Fruit fly (Drosophila melanogaster): Measurements from ENCODE around the gene ND-SGDH.

ND-SGDH gene

DNA sequence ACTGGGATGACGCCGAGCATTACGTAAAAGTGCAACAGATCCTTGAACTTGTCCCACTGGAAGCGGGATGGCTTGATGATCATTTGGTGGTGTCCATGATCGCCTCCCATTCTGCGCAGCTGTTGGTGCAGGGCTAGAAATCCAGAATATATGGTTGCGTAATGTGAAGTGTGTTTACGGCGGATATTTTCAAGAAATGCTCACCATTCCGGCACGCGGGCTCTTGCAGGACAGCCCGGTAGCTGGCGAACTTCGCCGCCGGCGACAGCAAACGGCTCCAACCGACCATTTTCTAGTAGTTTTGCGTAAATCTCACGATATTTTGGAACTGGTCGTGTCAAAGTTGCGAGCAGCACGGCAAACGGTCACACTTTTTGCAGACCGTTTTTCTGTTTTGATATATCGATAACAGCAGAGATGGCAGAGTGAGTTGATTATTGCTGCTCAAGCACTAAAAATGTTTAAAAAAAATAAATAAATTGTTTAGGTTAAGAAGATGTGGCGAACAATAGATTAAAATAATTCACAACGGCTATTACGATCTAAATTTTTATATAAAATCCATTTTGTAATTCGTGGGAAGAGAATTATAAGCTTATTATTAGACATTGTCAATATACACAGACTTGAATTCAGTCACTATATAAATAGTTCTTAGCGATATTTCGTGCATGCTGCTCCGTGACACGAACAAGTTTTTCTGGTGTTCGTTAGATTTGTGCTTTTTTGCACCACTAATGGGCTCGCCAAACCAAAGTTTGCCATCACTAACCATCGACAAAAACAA lies at the start of gene ND-SGDH, which contains the start of gene RhoGAP68F:
Gene ND-SGDH, minus strand, starts transcription at position 472 of the 787 bp plus-strand sequence.
Gene RhoGAP68F, plus strand, starts transcription at position 756 of the 787 bp plus-strand sequence.
- no peak for TF ChIP-seq usp (GFP tag; optimal IDR thresholded peaks at IDR 0.05)

DNA sequence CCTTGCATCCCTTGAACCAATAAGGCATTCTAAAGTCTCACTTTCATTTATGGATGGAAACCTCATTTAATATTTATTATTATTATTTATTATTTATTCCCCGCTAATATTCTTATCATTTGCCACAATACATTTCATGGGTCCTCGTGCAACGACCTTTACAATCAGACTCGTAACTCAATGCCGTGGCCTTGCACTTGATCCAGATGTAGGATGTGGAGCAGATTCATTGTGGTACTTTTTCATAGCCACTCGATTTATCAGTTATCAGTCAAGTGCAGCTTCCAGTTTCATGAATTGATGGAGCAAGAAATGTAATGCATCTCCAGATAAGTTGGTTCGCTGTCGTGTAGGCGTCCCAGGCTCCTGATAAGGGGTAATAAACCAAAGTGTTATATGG lies 47.0 kb upstream of the ND-SGDH start:
- TF ChIP-seq psq (optimal IDR thresholded peaks at IDR 0.05) (no peak), Dll (optimal IDR thresholded peaks at IDR 0.05) (no peak), usp (GFP tag; optimal IDR thresholded peaks at IDR 0.05) (no peak), CG8478 (optimal IDR thresholded peaks at IDR 0.05) (no peak), pan (optimal IDR thresholded peaks at IDR 0.05) (no peak), EcR (GFP tag; optimal IDR thresholded peaks at IDR 0.05) (no peak)

- TF ChIP-seq CG8478 (optimal IDR thresholded peaks at IDR 0.05) (no peak), psq (optimal IDR thresholded peaks at IDR 0.05) (no peak), pan (optimal IDR thresholded peaks at IDR 0.05) (no peak), usp (GFP tag; optimal IDR thresholded peaks at IDR 0.05) (no peak), Dll (optimal IDR thresholded peaks at IDR 0.05) (no peak), EcR (GFP tag; optimal IDR thresholded peaks at IDR 0.05) (no peak)
These were observed 46.2 kb upstream of the ND-SGDH start, which contains the start of gene Miox for dm6 chr3L:12184564-12185034. Gene Miox (plus strand): TSS chr3L:12184984.

DNA sequence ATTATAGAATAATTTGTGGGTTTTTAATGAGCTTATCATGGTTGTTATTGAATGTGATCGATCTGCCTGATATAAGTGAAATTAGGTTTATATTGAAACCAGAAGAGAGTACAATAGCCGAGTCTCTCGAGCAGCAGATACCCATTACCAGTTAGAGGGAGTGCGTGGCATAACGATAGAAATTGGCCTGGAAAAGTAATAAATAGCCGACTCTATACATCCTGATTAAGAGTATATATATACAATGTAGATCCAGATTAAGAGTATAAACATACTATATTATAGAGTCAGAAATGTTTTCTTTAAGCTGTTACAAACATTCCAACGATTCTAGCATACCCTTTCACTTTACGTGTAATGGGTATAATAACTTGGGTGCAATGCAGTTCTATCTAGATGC lies 45.6 kb upstream of the ND-SGDH start:
- TF ChIP-seq psq (optimal IDR thresholded peaks at IDR 0.05), result no peak
- TF ChIP-seq EcR (GFP tag; optimal IDR thresholded peaks at IDR 0.05), result no peak
- no peak for TF ChIP-seq pan (optimal IDR thresholded peaks at IDR 0.05)
- no peak for TF ChIP-seq CG8478 (optimal IDR thresholded peaks at IDR 0.05)
- no peak for TF ChIP-seq Dll (optimal IDR thresholded peaks at IDR 0.05)
- no peak for TF ChIP-seq usp (GFP tag; optimal IDR thresholded peaks at IDR 0.05)

dm6 chr3L:12178847-12179437 lies 40.6 kb upstream of the ND-SGDH start:
- TF ChIP-seq EcR (GFP tag; optimal IDR thresholded peaks at IDR 0.05) (no peak), psq (optimal IDR thresholded peaks at IDR 0.05) (no peak), CG8478 (optimal IDR thresholded peaks at IDR 0.05) (no peak), pan (optimal IDR thresholded peaks at IDR 0.05) (no peak), usp (GFP tag; optimal IDR thresholded peaks at IDR 0.05) (no peak), Dll (optimal IDR thresholded peaks at IDR 0.05) (no peak)

DNA sequence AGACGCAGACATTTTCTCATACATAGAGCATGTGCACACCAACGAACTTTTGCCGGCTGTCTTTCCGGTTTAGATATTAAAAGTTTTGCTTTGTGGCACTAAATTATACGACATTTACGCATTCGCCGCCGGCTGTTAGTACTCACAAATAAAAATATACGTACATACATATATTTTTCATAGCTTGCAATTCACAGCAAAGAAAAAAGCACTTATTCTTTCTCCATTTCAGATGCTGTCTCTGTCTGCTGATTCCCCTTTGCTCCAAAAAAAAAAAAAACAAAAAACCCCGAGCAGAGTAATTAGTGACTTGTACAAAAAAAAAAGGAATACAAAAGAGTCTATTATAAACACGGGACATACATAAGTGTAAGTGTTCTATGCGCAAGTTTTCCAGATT lies 38.9 kb upstream of the ND-SGDH start, which contains the start of gene CAH2:
Gene CAH2, plus strand, starts transcription at position 301 of the 400 bp plus-strand sequence.
- TF ChIP-seq Dll (optimal IDR thresholded peaks at IDR 0.05) (no peak), usp (GFP tag; optimal IDR thresholded peaks at IDR 0.05) (no peak)

- TF ChIP-seq psq (optimal IDR thresholded peaks at IDR 0.05), result no peak
- no peak for TF ChIP-seq EcR (GFP tag; optimal IDR thresholded peaks at IDR 0.05)
- no peak for TF ChIP-seq Dll (optimal IDR thresholded peaks at IDR 0.05)
- TF ChIP-seq CG8478 (optimal IDR thresholded peaks at IDR 0.05), result no peak
- no peak for TF ChIP-seq usp (GFP tag; optimal IDR thresholded peaks at IDR 0.05)
- no peak for TF ChIP-seq pan (optimal IDR thresholded peaks at IDR 0.05)
These were observed 37.0 kb upstream of the ND-SGDH start, which contains the start of gene Rh7 for dm6 chr3L:12175382-12175781. Gene Rh7 (minus strand): TSS chr3L:12175482.

DNA sequence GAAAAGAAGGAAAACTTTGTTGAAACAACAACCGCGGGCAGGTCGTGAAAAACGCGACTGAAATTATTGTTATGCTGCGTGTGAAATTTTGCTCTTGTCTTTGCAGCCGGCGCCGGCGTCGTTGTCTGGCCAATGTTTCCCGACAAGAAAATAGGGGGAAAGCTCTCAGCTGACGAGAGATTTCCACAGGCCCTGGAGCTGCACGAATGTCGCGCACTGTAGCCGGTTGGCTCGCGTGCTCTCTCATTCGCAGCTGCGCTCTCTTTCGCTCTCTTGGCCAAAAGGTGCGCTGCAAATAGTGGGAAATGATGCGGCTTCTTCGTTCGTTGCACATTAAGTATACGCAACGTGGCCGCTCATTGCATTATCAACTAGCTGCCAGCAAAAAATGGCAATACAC lies 25.3 kb upstream of the ND-SGDH start, which contains the start of gene CG9760:
Gene CG9760, minus strand, starts transcription at position 43 of the 400 bp plus-strand sequence.
- TF ChIP-seq EcR (GFP tag; optimal IDR thresholded peaks at IDR 0.05), result no peak
- TF ChIP-seq pan (optimal IDR thresholded peaks at IDR 0.05), result no peak
- TF ChIP-seq CG8478 (optimal IDR thresholded peaks at IDR 0.05), result no peak
- TF ChIP-seq psq (optimal IDR thresholded peaks at IDR 0.05), result no peak
- TF ChIP-seq Dll (optimal IDR thresholded peaks at IDR 0.05), result peak; percentile 31
- TF ChIP-seq usp (GFP tag; optimal IDR thresholded peaks at IDR 0.05), result no peak

DNA sequence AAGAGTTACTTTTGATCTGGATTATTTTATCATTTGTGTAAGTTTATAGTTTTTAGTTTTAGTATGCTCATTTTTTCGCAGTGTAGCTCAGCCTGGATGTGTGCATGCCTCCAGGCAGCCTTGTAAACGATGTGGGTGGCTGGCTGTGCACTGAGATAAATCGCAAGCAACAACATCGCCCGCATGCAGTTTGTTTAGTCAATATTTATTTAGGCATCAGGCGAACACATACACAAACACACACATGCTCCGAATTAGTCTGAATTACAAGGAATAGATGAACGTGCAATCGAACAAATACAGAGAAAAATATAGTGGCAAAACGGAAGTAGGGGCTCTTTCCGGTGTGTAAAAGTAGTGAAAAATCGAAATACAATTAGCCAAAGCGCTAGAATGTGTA lies 24.7 kb upstream of the ND-SGDH start:
- TF ChIP-seq pan (optimal IDR thresholded peaks at IDR 0.05) (no peak), psq (optimal IDR thresholded peaks at IDR 0.05) (no peak), CG8478 (optimal IDR thresholded peaks at IDR 0.05) (no peak)

DNA sequence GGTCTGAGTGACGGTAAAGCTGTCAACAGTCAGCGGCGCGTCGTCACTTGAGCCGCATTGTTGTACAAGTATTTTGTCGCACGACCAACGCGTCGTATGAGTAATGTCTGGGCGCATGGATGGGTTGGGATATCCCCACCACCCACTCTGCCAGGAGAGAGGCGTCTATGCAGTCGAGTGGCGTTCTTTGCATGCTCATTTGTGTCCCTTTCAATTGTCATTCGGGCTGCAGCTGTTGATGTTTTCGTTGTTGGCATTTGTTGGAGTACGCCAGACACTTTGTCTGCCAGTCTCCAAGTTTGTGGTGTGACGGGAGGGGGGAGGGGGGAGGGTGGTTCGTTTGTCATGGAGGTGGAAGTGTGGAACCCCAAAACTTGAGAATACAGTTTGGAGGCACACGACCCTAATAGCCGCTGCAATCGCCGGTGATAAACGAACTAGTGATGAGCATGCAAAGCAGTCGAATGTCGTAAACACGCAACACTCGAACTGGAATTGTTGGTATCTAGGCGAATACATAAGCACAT lies 23.8 kb upstream of the ND-SGDH start:
- TF ChIP-seq pan (optimal IDR thresholded peaks at IDR 0.05), result no peak
- TF ChIP-seq Dll (optimal IDR thresholded peaks at IDR 0.05), result no peak
- TF ChIP-seq EcR (GFP tag; optimal IDR thresholded peaks at IDR 0.05), result no peak
- TF ChIP-seq psq (optimal IDR thresholded peaks at IDR 0.05), result no peak
- no peak for TF ChIP-seq usp (GFP tag; optimal IDR thresholded peaks at IDR 0.05)
- no peak for TF ChIP-seq CG8478 (optimal IDR thresholded peaks at IDR 0.05)

DNA sequence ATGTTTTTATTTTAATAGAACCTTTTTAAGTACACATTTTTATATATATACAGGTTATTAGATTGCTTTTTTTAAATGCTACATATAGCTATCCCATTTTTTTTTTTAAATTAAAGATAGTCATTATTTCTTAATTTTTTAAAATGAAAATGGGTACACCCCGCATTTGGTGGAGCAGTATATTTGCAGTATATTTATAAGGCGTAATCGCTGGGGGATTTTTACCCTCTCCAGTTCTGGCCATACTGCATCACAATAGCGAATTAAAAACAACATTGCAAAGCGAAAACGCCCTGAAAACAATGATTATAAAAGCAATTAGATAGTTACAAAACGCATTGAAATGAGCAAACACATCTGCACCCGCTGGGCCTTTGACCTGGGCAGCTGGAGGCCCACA lies 10.6 kb upstream of the ND-SGDH start, which contains the start of gene CG32099:
Gene CG32099, plus strand, starts transcription at position 250 of the 400 bp plus-strand sequence.
- TF ChIP-seq EcR (GFP tag; optimal IDR thresholded peaks at IDR 0.05) (no peak), CG8478 (optimal IDR thresholded peaks at IDR 0.05) (no peak), usp (GFP tag; optimal IDR thresholded peaks at IDR 0.05) (no peak), Dll (optimal IDR thresholded peaks at IDR 0.05) (no peak), pan (optimal IDR thresholded peaks at IDR 0.05) (no peak), psq (optimal IDR thresholded peaks at IDR 0.05) (no peak)

dm6 chr3L:12146970-12147369 lies 8.6 kb upstream of the ND-SGDH start:
- no peak for TF ChIP-seq psq (optimal IDR thresholded peaks at IDR 0.05)
- no peak for TF ChIP-seq Dll (optimal IDR thresholded peaks at IDR 0.05)
- TF ChIP-seq CG8478 (optimal IDR thresholded peaks at IDR 0.05), result no peak
- TF ChIP-seq EcR (GFP tag; optimal IDR thresholded peaks at IDR 0.05), result no peak
- TF ChIP-seq usp (GFP tag; optimal IDR thresholded peaks at IDR 0.05), result no peak
